Fruit fly (Drosophila melanogaster) whole organism, embryonic: ENCODE data around the gene cpb.

Source experiments
- Aef1 ChIP-seq: fragments of 200-800 bp; sonication (Bioruptor generic); IDR thresholded peaks from 3 replicates; pipeline ENCODE4 v1.3.6; 2022; ENCODE audit warnings: missing biosample characterization, missing genetic modification characterization
- CG10462 ChIP-seq: fragments of 200-800 bp; sonication (Bioruptor generic); optimal IDR thresholded peaks from 2 replicates; lab custom pipeline; 2016; ENCODE audit warnings: missing biosample characterization, missing genetic modification characterization
- CG11247 ChIP-seq: fragments of 200-800 bp; sonication (Bioruptor generic); IDR thresholded peaks from 2 replicates; pipeline ENCODE4 v1.3.6; 2022; ENCODE audit warnings: missing biosample characterization, missing genetic modification characterization
- CG12219 ChIP-seq: fragments of 200-800 bp; sonication (Bioruptor generic); optimal IDR thresholded peaks from 3 replicates; lab custom pipeline; 2018; ENCODE audit warnings: missing biosample characterization, mild to moderate bottlenecking, missing genetic modification characterization
- CG12942 ChIP-seq: fragments of 200-800 bp; sonication (Bioruptor generic); optimal IDR thresholded peaks from 3 replicates; lab custom pipeline; 2016; ENCODE audit warnings: missing biosample characterization, missing genetic modification characterization
- CG14014 ChIP-seq: fragments of 200-800 bp; sonication (Bioruptor generic); IDR thresholded peaks from 2 replicates; pipeline ENCODE4 v1.3.6; 2022; ENCODE audit warnings: missing biosample characterization, missing genetic modification characterization
- CG14441 ChIP-seq: fragments of 200-800 bp; sonication (Bioruptor generic); IDR thresholded peaks from 2 replicates; pipeline ENCODE4 v1.3.6; 2022; ENCODE audit warnings: missing biosample characterization, missing genetic modification characterization
- CG1529 ChIP-seq: fragments of 200-800 bp; sonication (Bioruptor generic); optimal IDR thresholded peaks from 3 replicates; lab custom pipeline; 2018; ENCODE audit warnings: missing biosample characterization, missing genetic modification characterization
- CG15479 ChIP-seq: fragments of 200-800 bp; sonication (Bioruptor generic); optimal IDR thresholded peaks from 3 replicates; lab custom pipeline; 2019; ENCODE audit warnings: missing biosample characterization, mild to moderate bottlenecking, missing genetic modification characterization, moderate library complexity
- CG16779 ChIP-seq: fragments of 200-800 bp; sonication (Bioruptor generic); IDR thresholded peaks from 2 replicates; pipeline ENCODE4 v1.3.6; 2022; ENCODE audit warnings: missing biosample characterization, missing genetic modification characterization
- CG17802 ChIP-seq: fragments of 200-800 bp; sonication (Bioruptor generic); optimal IDR thresholded peaks from 2 replicates; lab custom pipeline; 2018; ENCODE audit warnings: missing biosample characterization, mild to moderate bottlenecking, missing genetic modification characterization, moderate library complexity
- CG18262 ChIP-seq: fragments of 200-800 bp; optimal IDR thresholded peaks from 3 replicates; lab custom pipeline; 2019; ENCODE audit warnings: missing biosample characterization, mild to moderate bottlenecking, missing genetic modification characterization, moderate library complexity
- CG18476 ChIP-seq: fragments of 200-800 bp; sonication (Bioruptor generic); optimal IDR thresholded peaks from 2 replicates; lab custom pipeline; 2016; ENCODE audit warnings: missing biosample characterization, mild to moderate bottlenecking, missing genetic modification characterization
- CG2129 ChIP-seq: fragments of 200-800 bp; sonication (Bioruptor generic); IDR thresholded peaks from 2 replicates; pipeline ENCODE4 v1.3.6; 2022; ENCODE audit warnings: missing biosample characterization, missing genetic modification characterization; ENCODE audit not compliant: partially characterized antibody
- CG3407 ChIP-seq: fragments of 200-800 bp; sonication (Bioruptor generic); optimal IDR thresholded peaks from 2 replicates; lab custom pipeline; 2018; ENCODE audit warnings: missing biosample characterization, mild to moderate bottlenecking, missing genetic modification characterization
- CG6854 ChIP-seq: fragments of 200-800 bp; sonication (Bioruptor generic); optimal IDR thresholded peaks from 3 replicates; lab custom pipeline; 2017; ENCODE audit warnings: missing biosample characterization, mild to moderate bottlenecking, missing genetic modification characterization
- CG8290 ChIP-seq, 3 experiments: fragments of 200-800 bp; sonication (Bioruptor generic); optimal IDR thresholded peaks; 2 replicates each; lab custom pipeline; 2016 to 2019; ENCODE audit warnings: missing biosample characterization in 3 of 3, missing genetic modification characterization in 3 of 3, mild to moderate bottlenecking in 2 of 3, moderate library complexity in 1 of 3
- CG8359 ChIP-seq: fragments of 200-800 bp; sonication (Bioruptor generic); optimal IDR thresholded peaks from 2 replicates; lab custom pipeline; 2017; ENCODE audit warnings: missing biosample characterization, mild to moderate bottlenecking, missing genetic modification characterization, borderline replicate concordance
- CG9215 ChIP-seq: fragments of 200-800 bp; sonication (Bioruptor generic); IDR thresholded peaks from 2 replicates; pipeline ENCODE4 v1.3.6; 2022; ENCODE audit warnings: missing biosample characterization, missing genetic modification characterization
- CTCF ChIP-seq: fragments of 200-800 bp; sonication (Bioruptor generic); optimal IDR thresholded peaks from 2 replicates; lab custom pipeline; 2017; ENCODE audit warnings: missing biosample characterization, mild to moderate bottlenecking, missing genetic modification characterization, moderate library complexity
- Chrac-16 ChIP-seq: fragments of 200-800 bp; sonication (Bioruptor generic); optimal IDR thresholded peaks from 3 replicates; lab custom pipeline; 2016; ENCODE audit warnings: missing biosample characterization, missing genetic modification characterization
- Deaf1 ChIP-seq: fragments of 200-800 bp; optimal IDR thresholded peaks from 3 replicates; lab custom pipeline; 2019; ENCODE audit warnings: missing biosample characterization, mild to moderate bottlenecking, missing genetic modification characterization, moderate library complexity
- Dll ChIP-seq: fragments of 200-800 bp; sonication (Bioruptor generic); IDR thresholded peaks from 4 replicates; pipeline ENCODE4 v1.3.6; 2022; ENCODE audit warnings: missing biosample characterization, missing genetic modification characterization; ENCODE audit not compliant: partially characterized antibody
- ERR ChIP-seq: fragments of 200-800 bp; sonication (Bioruptor generic); optimal IDR thresholded peaks from 2 replicates; lab custom pipeline; 2016; ENCODE audit warnings: missing biosample characterization, missing genetic modification characterization
- Ets97D ChIP-seq: fragments of 200-800 bp; sonication (Bioruptor generic); optimal IDR thresholded peaks from 3 replicates; lab custom pipeline; 2016; ENCODE audit warnings: missing biosample characterization, missing genetic modification characterization
- Gsc ChIP-seq: fragments of 200-800 bp; sonication (Bioruptor generic); IDR thresholded peaks from 2 replicates; pipeline ENCODE4 v1.3.6; 2022; ENCODE audit warnings: missing biosample characterization, missing genetic modification characterization
- HHEX ChIP-seq: fragments of 200-800 bp; sonication (Bioruptor generic); optimal IDR thresholded peaks from 3 replicates; lab custom pipeline; 2017; ENCODE audit warnings: missing biosample characterization, mild to moderate bottlenecking, missing genetic modification characterization, missing genetic modification reagents
- MTF-1 ChIP-seq: fragments of 200-800 bp; sonication (Bioruptor generic); optimal IDR thresholded peaks from 2 replicates; lab custom pipeline; 2018; ENCODE audit warnings: missing biosample characterization, mild to moderate bottlenecking, missing genetic modification characterization, borderline replicate concordance
- Meics ChIP-seq: fragments of 200-800 bp; sonication (Bioruptor generic); optimal IDR thresholded peaks from 2 replicates; lab custom pipeline; 2017; ENCODE audit warnings: missing biosample characterization, mild to moderate bottlenecking, missing genetic modification characterization
- Myb ChIP-seq: fragments of 200-800 bp; sonication (Bioruptor generic); optimal IDR thresholded peaks from 2 replicates; lab custom pipeline; 2016; ENCODE audit warnings: missing biosample characterization, missing genetic modification characterization
- TFAM ChIP-seq: fragments of 200-800 bp; sonication (Bioruptor generic); optimal IDR thresholded peaks from 2 replicates; lab custom pipeline; 2017; ENCODE audit warnings: missing biosample characterization, missing genetic modification characterization, inconsistent platforms
- Tbp ChIP-seq: fragments of >200 bp; optimal IDR thresholded peaks from 2 replicates; lab custom pipeline; 2018; ENCODE audit warnings: missing biosample characterization, missing genetic modification characterization
- Xrp1 ChIP-seq: fragments of 200-800 bp; sonication (Bioruptor generic); IDR thresholded peaks from 2 replicates; pipeline ENCODE4 v1.3.6; 2022; ENCODE audit warnings: missing biosample characterization, missing genetic modification characterization
- ap ChIP-seq: fragments of 200-800 bp; sonication (Bioruptor generic); IDR thresholded peaks from 2 replicates; pipeline ENCODE4 v1.3.6; 2022; ENCODE audit warnings: missing biosample characterization, missing genetic modification characterization
- az2 ChIP-seq: fragments of 200-800 bp; sonication (Bioruptor generic); optimal IDR thresholded peaks from 3 replicates; lab custom pipeline; 2016; ENCODE audit warnings: missing biosample characterization, missing genetic modification characterization
- bcd ChIP-seq: fragments of 200-800 bp; sonication (Bioruptor generic); optimal IDR thresholded peaks from 2 replicates; lab custom pipeline; 2017; ENCODE audit warnings: missing biosample characterization, mild to moderate bottlenecking, missing genetic modification characterization
- bigmax ChIP-seq: fragments of 200-800 bp; sonication (Bioruptor generic); optimal IDR thresholded peaks from 2 replicates; lab custom pipeline; 2018; ENCODE audit warnings: missing biosample characterization, mild to moderate bottlenecking, missing genetic modification characterization
- chm ChIP-seq: fragments of 200-800 bp; sonication (Bioruptor generic); IDR thresholded peaks from 2 replicates; pipeline ENCODE4 v1.3.6; 2022; ENCODE audit warnings: missing biosample characterization, missing genetic modification characterization
- corto ChIP-seq: fragments of 200-800 bp; sonication (Bioruptor generic); optimal IDR thresholded peaks from 2 replicates; lab custom pipeline; 2016; ENCODE audit warnings: missing biosample characterization, mild to moderate bottlenecking, missing genetic modification characterization, moderate library complexity
- croc ChIP-seq: fragments of 200-800 bp; sonication (Bioruptor generic); conservative IDR thresholded peaks from 3 replicates; pipeline ENCODE4 v1.3.6; 2022; ENCODE audit warnings: missing biosample characterization, missing genetic modification characterization
- dmrt99B ChIP-seq: fragments of 200-800 bp; sonication (Bioruptor generic); optimal IDR thresholded peaks from 2 replicates; lab custom pipeline; 2018; ENCODE audit warnings: missing biosample characterization, mild to moderate bottlenecking, missing genetic modification characterization, moderate library complexity
- eve ChIP-seq, 2 experiments: fragments of >200 bp; optimal IDR thresholded peaks; 2 replicates each; lab custom pipeline; 2017; ENCODE audit warnings: missing biosample characterization in 2 of 2, missing genetic modification characterization in 2 of 2
- fd3F ChIP-seq: fragments of 200-800 bp; sonication (Bioruptor generic); optimal IDR thresholded peaks from 2 replicates; lab custom pipeline; 2018; ENCODE audit warnings: missing biosample characterization, mild to moderate bottlenecking, missing genetic modification characterization, moderate library complexity
- ham ChIP-seq: fragments of 200-800 bp; sonication (Bioruptor generic); IDR thresholded peaks from 2 replicates; pipeline ENCODE4 v1.3.6; 2022; ENCODE audit warnings: missing biosample characterization, missing genetic modification characterization
- insv ChIP-seq, 2 experiments: fragments of 200-800 bp; sonication (Bioruptor generic); optimal IDR thresholded peaks; 3 replicates each; lab custom pipeline; 2016 to 2018; ENCODE audit warnings: missing biosample characterization in 2 of 2, missing genetic modification characterization in 2 of 2
- ken ChIP-seq: fragments of 200-800 bp; sonication (Bioruptor generic); IDR thresholded peaks from 3 replicates; pipeline ENCODE4 v1.3.6; 2022; ENCODE audit warnings: missing biosample characterization, missing genetic modification characterization
- phol ChIP-seq: fragments of 200-800 bp; sonication (Bioruptor generic); optimal IDR thresholded peaks from 3 replicates; lab custom pipeline; 2018; ENCODE audit warnings: missing biosample characterization, mild to moderate bottlenecking, missing genetic modification characterization, moderate library complexity
- pzg ChIP-seq: fragments of 200-800 bp; sonication (Bioruptor generic); optimal IDR thresholded peaks from 3 replicates; lab custom pipeline; 2018; ENCODE audit warnings: missing biosample characterization, mild to moderate bottlenecking, missing genetic modification characterization, moderate library complexity
- row ChIP-seq: fragments of 200-800 bp; sonication (Bioruptor generic); IDR thresholded peaks from 3 replicates; pipeline ENCODE4 v1.3.6; 2022; ENCODE audit warnings: missing biosample characterization, missing genetic modification characterization
- sim ChIP-seq: fragments of 200-800 bp; sonication (Bioruptor generic); IDR thresholded peaks from 2 replicates; pipeline ENCODE4 v1.3.6; 2022; ENCODE audit warnings: missing biosample characterization, missing genetic modification characterization
- trh ChIP-seq: fragments of 200-800 bp; sonication (Bioruptor generic); optimal IDR thresholded peaks from 2 replicates; lab custom pipeline; 2016; ENCODE audit warnings: missing biosample characterization, missing genetic modification characterization
- vnd ChIP-seq: fragments of 200-800 bp; sonication (Bioruptor generic); IDR thresholded peaks from 3 replicates; pipeline ENCODE4 v1.3.6; 2022; ENCODE audit warnings: missing biosample characterization, missing genetic modification characterization; ENCODE audit not compliant: partially characterized antibody

Gene cpb

dm6 chr2L:1655858-1656257, 48.8 kb upstream of the cpb start (continued):
- peak; percentile 23; the same call in 1 of the 2 replicates for TF ChIP-seq ap (GFP tag; lab: Robert Waterston, UW)
- no peak for TF ChIP-seq CG8359
- no peak for TF ChIP-seq CG1529 (GFP tag; lab: Kevin White, UChicago)
- TF ChIP-seq Chrac-16 (GFP tag; lab: Kevin White, UChicago), result peak; percentile 34
- TF ChIP-seq ham (GFP tag; lab: Robert Waterston, UW), result no peak
- no peak for TF ChIP-seq Ets97D (GFP tag; lab: Kevin White, UChicago)
- peak in 1 of 2 experiments; percentile 9 for TF ChIP-seq eve (GFP tag; optimal IDR thresholded peaks at IDR 0.05; lab: Kevin White, UChicago)
- TF ChIP-seq CG3407, result no peak
- no peak for TF ChIP-seq CG16779 (GFP tag; lab: Robert Waterston, UW)
- no peak for TF ChIP-seq CG8290 (GFP tag; optimal IDR thresholded peaks at IDR 0.05; lab: Kevin White, UChicago)
- no peak for TF ChIP-seq CG8290 (tag; optimal IDR thresholded peaks at IDR 0.05; lab: Kevin White, UChicago)
- peak; percentile 50; the same call in 1 of the 2 replicates for TF ChIP-seq sim (GFP tag; lab: Robert Waterston, UW)
- no peak for TF ChIP-seq TFAM (GFP tag; lab: Kevin White, UChicago)
- no peak for TF ChIP-seq CG10462 (GFP tag; lab: Kevin White, UChicago)
- peak; percentile 43 for TF ChIP-seq az2
- no peak for TF ChIP-seq pzg (GFP tag; lab: Kevin White, UChicago)
- TF ChIP-seq CG17802 (tag; lab: Kevin White, UChicago), result no peak
- TF ChIP-seq MTF-1 (GFP tag; lab: Kevin White, UChicago), result no peak
- no peak for TF ChIP-seq insv (GFP tag; optimal IDR thresholded peaks at IDR 0.05; lab: Kevin White, UChicago)
- no peak for TF ChIP-seq Gsc (GFP tag; lab: Robert Waterston, UW)
- peak; percentile 63 for TF ChIP-seq CG14014 (GFP tag; lab: Robert Waterston, UW)
- peak; percentile 18 for TF ChIP-seq dmrt99B (tag; lab: Kevin White, UChicago)
- TF ChIP-seq Deaf1 (tag; lab: Kevin White, UChicago), result no peak
- no peak for TF ChIP-seq ERR
- TF ChIP-seq Xrp1, result peak; percentile 48; the same call in 1 of the 2 replicates
- no peak for TF ChIP-seq CG18262
- no peak for TF ChIP-seq CG2129
- TF ChIP-seq HHEX (GFP tag; lab: Kevin White, UChicago), result no peak
- no peak for TF ChIP-seq CG9215 (GFP tag; lab: Robert Waterston, UW)
- TF ChIP-seq phol (tag; lab: Kevin White, UChicago), result peak; percentile 20
- TF ChIP-seq corto (GFP tag; lab: Kevin White, UChicago), result no peak
- TF ChIP-seq Dll (GFP tag; lab: Robert Waterston, UW), result no peak
- TF ChIP-seq CTCF, result no peak
- peak; percentile 19 for TF ChIP-seq CG18476 (GFP tag; lab: Kevin White, UChicago)
- TF ChIP-seq CG12219 (GFP tag; lab: Kevin White, UChicago), result no peak
- peak; percentile 46; the same call in 1 of the 3 replicates for TF ChIP-seq Aef1
- no peak for TF ChIP-seq CG6854 (GFP tag; lab: Kevin White, UChicago)
- TF ChIP-seq Tbp (GFP tag; lab: Kevin White, UChicago), result no peak
- TF ChIP-seq bcd, result peak; percentile 27
- peak; percentile 50 for TF ChIP-seq row (GFP tag; lab: Robert Waterston, UW)
- no peak for TF ChIP-seq Myb (GFP tag; lab: Kevin White, UChicago)
- no peak for TF ChIP-seq fd3F
- no peak for TF ChIP-seq bigmax (GFP tag; lab: Kevin White, UChicago)
- TF ChIP-seq trh (GFP tag; lab: Kevin White, UChicago), result no peak
- TF ChIP-seq ken (GFP tag; lab: Robert Waterston, UW), result peak; percentile 37; the same call in 1 of the 3 replicates
- no peak for TF ChIP-seq croc (GFP tag; lab: Robert Waterston, UW)
- TF ChIP-seq CG15479, result no peak
- TF ChIP-seq CG11247 (GFP tag; lab: Robert Waterston, UW), result peak; percentile 62
- no peak for TF ChIP-seq CG12942 (GFP tag; lab: Kevin White, UChicago)
- TF ChIP-seq chm (GFP tag; lab: Robert Waterston, UW), result peak; percentile 50; the same call in 1 of the 2 replicates
- TF ChIP-seq CG14441 (GFP tag; lab: Robert Waterston, UW), result peak; percentile 61
- TF ChIP-seq Meics (GFP tag; lab: Kevin White, UChicago), result peak; percentile 17
- TF ChIP-seq vnd (GFP tag; lab: Robert Waterston, UW), result no peak
